Fruit fly (Drosophila melanogaster) whole organism, larva: ENCODE results near the gene CG42827.

Experiments
- noc ChIP-seq: fragments of 200-800 bp; sonication (Bioruptor generic); optimal IDR thresholded peaks from 3 replicates; lab custom pipeline; 2019; ENCODE audit warnings: missing biosample characterization, mild to moderate bottlenecking, missing genetic modification characterization, moderate library complexity

The CG42827 gene

DNA sequence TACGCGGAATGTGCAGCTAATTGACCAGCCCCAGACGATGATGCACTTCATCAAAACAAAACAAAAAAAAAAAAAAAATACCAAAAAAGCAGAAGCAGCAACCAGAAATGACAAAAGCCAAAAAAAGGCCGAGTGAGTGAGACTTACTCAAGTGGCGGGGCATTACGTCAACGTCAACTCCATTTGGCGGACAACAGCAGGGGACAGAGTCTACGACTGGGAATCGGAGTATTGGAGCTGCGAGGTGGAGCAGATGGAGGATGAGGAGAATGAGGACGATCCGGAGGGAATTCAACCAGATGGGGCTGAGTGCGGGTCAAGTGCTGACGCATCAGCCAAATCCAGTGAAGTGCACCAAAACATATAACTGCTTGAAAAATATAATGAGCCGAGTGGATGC, 28.8 kb downstream of the CG42827 start:
- TF ChIP-seq noc (tag; lab: Kevin White, UChicago) = no peak

DNA sequence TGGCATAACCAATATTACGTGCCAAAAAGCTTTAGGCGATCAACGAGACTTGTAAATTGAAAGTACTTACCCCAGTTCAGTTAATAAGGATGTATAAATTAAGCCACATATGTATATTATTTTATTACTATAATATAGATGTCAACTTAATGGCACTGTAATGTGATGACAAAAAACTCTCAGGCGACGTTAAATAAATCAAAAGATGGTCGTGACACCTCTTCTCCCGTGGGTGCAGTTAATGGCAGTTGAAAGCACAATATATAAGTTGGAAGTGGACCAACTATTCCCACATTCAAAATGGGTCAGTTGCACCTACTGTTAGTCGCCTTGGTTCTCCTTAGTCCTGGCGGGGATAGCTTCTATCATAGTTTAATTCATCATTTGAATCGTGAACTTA, 29.8 kb downstream of the CG42827 start, which contains the start of gene Ir94d:
Ir94d (plus strand) TSS at position 301 of the 400 bp plus-strand sequence.
- no peak for TF ChIP-seq noc (tag; lab: Kevin White, UChicago)

DNA sequence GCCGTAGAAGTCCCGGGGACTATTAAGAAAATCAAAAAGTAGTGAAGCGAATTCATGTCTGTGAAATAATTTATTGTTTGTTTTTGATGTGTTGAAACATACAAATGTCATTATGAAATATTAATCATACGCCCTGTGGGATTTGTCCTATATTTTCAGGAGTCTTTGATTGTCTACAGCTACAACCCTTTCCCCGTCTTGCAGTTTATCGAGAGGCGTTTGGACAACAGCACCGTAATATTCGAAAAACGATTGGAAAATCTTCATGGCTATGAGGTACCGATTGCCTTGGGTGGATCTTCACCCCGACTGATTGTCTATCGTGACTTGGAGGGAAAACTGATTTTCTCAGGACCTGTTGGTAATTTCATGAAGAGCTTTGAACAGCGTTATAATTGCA, 30.9 kb downstream of the CG42827 start, which contains the start of gene CG17380:
CG17380 (minus strand) TSS at position 101 of the 400 bp plus-strand sequence.
- no peak for TF ChIP-seq noc (tag; lab: Kevin White, UChicago)

DNA sequence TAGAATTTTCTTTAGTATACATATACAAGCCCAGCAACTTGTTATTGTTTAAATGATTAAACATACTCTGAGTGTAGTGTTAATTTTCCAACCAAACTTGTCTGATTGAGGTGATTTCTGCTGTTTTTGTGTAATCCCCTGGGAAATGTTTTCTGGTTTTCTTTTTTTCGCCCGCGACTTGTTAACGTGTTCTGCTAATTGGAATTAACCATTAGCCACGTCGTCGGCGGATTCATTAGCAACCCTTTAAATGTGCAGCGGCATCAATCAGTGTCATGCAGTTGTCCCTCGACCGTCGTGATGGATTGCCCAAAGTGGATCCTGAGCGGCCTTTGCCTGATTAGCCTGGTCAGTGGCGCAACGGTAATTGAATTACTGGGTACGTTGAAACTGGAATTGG, 32.5 kb downstream of the CG42827 start, which contains the start of gene Ir94e:
Ir94e (plus strand) TSS at position 301 of the 400 bp plus-strand sequence.
- no peak for TF ChIP-seq noc (tag; lab: Kevin White, UChicago)

DNA sequence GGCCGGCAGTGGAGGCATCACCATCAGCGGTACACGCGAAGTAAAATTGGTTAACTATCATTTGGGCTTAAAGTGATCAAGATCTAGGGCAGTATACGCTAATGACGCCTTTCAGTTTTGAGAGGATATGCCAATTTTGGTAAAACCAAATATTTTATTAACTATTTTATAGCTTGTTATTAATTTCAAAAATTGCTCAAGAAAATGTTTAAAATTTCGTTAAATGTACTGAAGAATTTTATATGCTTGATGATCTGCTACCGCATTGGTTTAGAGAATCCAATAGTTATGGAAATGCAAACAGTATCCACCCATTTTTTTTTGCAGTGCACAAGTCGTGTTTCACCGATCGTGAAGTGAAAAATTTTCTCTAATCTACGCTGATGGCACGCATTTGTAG, 35.2 kb downstream of the CG42827 start:
- no peak for TF ChIP-seq noc (tag; lab: Kevin White, UChicago)

DNA sequence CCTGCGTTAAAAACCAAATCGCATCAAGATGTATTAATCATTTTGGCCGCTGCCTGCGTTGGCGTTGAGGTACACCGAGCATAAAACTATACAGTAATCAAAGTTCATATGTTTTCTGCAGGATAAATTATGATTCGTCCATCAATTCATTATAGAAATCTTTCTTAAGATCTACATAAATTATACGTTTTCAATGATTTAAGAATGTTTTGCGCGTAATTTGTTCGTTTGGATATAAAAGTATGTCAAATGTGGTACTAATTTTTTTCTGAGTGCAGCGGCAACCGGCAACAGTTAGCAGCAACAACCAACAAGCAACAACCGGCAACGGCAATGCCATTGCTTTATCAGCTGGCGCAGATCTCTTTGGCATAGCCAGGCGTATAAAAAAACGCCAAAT, 43.9 kb downstream of the CG42827 start:
- no peak for TF ChIP-seq noc (tag; lab: Kevin White, UChicago)

DNA sequence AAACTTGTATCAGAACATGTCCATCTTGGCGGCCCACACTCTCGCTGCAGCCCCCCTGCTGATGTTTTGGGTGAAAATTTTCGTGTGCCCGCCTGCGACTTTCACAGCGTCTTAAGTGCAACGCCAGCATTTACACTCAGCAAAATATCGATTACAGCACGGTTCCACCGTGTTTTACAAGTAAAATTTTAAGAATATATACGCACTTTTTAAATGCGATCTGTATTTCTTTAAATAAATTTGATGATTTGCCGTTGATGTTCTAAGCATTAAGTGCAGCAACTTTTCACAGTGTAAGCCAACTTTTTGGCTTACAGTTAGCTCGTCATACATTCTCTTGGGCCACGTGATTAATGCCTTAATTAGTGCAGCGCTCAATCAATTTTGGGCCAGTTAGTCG, 44.9 kb downstream of the CG42827 start:
- no peak for TF ChIP-seq noc (tag; lab: Kevin White, UChicago)

DNA sequence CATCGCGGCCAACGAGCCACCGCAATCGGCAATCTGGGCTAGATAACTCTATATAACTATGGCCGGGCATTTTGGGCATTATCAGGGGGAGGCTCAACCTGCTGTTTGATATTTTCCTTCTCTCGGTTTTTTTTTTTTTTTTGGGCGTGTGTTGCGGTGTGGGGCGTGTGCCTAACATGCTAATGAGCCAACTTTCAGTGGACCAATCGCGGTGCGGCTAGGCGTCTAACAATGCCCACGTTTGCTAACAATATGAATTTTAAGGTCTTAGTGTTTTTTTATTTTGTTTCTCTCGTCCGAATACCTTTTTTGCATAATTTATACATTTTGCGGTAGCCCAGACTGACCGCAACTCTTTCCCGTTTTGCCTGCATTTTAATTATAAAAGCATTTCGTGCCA, 49.2 kb downstream of the CG42827 start:
- TF ChIP-seq noc (tag; lab: Kevin White, UChicago) = no peak
